Fruit fly (Drosophila melanogaster): Measurements from ENCODE around the gene ema.

Gene ema

dm6 chr3R:16449187-16449973 lies 7.9 kb upstream of the ema start (continued):
- TF ChIP-seq CG8319 (GFP tag; optimal IDR thresholded peaks at IDR 0.05) = peak; percentile 95
- TF ChIP-seq dsx (GFP tag; optimal IDR thresholded peaks at IDR 0.05; ENCODE audit: poor library complexity, severe bottlenecking) = peak; percentile 98
- peak; percentile 94 for TF ChIP-seq CG16779 (tag; optimal IDR thresholded peaks at IDR 0.05)
- TF ChIP-seq esn (GFP tag; optimal IDR thresholded peaks at IDR 0.05) = peak; percentile 92
- peak; percentile 99 for TF ChIP-seq Sox14 (GFP tag; optimal IDR thresholded peaks at IDR 0.05)
- peak; percentile 98 for TF ChIP-seq CG6808 (GFP tag; optimal IDR thresholded peaks at IDR 0.05)
- peak; percentile 99 for TF ChIP-seq Gug (GFP tag; IDR thresholded peaks at IDR 0.05)
- TF ChIP-seq CG10631 (GFP tag; optimal IDR thresholded peaks at IDR 0.05) = peak; percentile 99
- TF ChIP-seq net (GFP tag; optimal IDR thresholded peaks at IDR 0.05) = peak; percentile 97
- TF ChIP-seq CG6792 (GFP tag; optimal IDR thresholded peaks at IDR 0.05) = peak; percentile 97
- peak; percentile 92 for TF ChIP-seq CG31627 (GFP tag; optimal IDR thresholded peaks at IDR 0.05)
- TF ChIP-seq fd59A (GFP tag; optimal IDR thresholded peaks at IDR 0.05) = peak; percentile 99
- TF ChIP-seq CG6854 (GFP tag; optimal IDR thresholded peaks at IDR 0.05) = peak; percentile 37
- peak; percentile 93 for TF ChIP-seq Hr39 (GFP tag; optimal IDR thresholded peaks at IDR 0.05)
- peak; percentile 94 for TF ChIP-seq lz (GFP tag; optimal IDR thresholded peaks at IDR 0.05)
- peak; percentile 92 for TF ChIP-seq Hr38 (GFP tag; optimal IDR thresholded peaks at IDR 0.05)
- TF ChIP-seq CG3032 (tag; optimal IDR thresholded peaks at IDR 0.05) = peak; percentile 99
- peak; percentile 89 for TF ChIP-seq CG6276 (GFP tag; optimal IDR thresholded peaks at IDR 0.05)
- TF ChIP-seq CG6163 (GFP tag; IDR thresholded peaks at IDR 0.05) = peak; percentile 99
- peak; percentile 86 for TF ChIP-seq Ets21C (GFP tag; optimal IDR thresholded peaks at IDR 0.05)
- TF ChIP-seq CG8119 (GFP tag; IDR thresholded peaks at IDR 0.05) = peak; percentile 93
- TF ChIP-seq svp (GFP tag) = peak; percentile 93
- peak; percentile 97 for TF ChIP-seq dac (GFP tag; optimal IDR thresholded peaks at IDR 0.05)
- peak; percentile 98 for TF ChIP-seq CG4318 (GFP tag; optimal IDR thresholded peaks at IDR 0.05)
- peak; percentile 93 for TF ChIP-seq CG11762 (GFP tag; optimal IDR thresholded peaks at IDR 0.05; ENCODE audit: insufficient read depth)
- peak; percentile 92 for TF ChIP-seq topi (GFP tag; optimal IDR thresholded peaks at IDR 0.05)

DNA sequence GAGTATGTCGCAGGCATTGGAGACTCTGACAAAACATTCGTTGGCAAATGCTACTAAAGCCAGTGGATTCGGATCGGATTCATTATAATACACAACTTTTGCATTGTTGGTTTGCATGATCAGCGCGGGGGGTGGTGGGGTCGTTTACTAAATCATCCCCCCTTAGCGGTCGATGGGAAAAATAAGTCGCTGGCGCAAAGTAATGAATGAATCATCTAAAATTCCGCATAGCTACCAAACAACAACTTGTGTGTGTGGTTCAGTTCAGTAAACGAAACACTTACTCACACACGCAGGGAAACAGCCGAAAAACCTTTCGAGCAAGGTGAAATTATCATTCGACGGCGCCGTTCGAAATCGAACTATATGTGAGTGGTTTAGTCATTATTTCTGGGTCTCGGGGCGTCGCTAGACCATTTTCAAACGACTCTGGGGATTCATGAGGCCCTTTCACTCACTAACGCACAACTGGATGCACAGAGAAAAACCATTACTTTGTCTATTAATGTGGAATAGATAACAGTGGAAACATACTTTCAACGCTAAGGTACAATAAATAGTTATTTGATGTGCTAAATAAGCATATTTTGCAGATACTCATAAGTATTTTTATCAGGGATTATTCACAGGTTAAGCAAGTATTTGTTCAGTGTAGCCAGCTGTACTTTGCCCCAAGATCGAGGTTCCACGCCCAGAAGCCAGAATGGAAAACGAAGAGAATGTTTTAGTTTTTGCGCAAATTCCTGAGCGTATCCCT lies 7.1 kb upstream of the ema start:
- peak; percentile 61 for TF ChIP-seq CG1621 (tag; optimal IDR thresholded peaks at IDR 0.05)
- TF ChIP-seq Ets96B (tag; optimal IDR thresholded peaks at IDR 0.05) = peak; percentile 6
- no peak for TF ChIP-seq CG10631 (GFP tag; optimal IDR thresholded peaks at IDR 0.05)
- TF ChIP-seq CG11762 (GFP tag; optimal IDR thresholded peaks at IDR 0.05; ENCODE audit: insufficient read depth) = peak; percentile 68
- peak; percentile 68 for TF ChIP-seq CG16779 (tag; optimal IDR thresholded peaks at IDR 0.05)
- TF ChIP-seq CG9139 (GFP tag; optimal IDR thresholded peaks at IDR 0.05) = no peak
- TF ChIP-seq CG7368 (GFP tag; optimal IDR thresholded peaks at IDR 0.05) = no peak
- peak; percentile 87 to 89 for TF ChIP-seq salr (GFP tag; optimal IDR thresholded peaks at IDR 0.05)
- no peak for TF ChIP-seq CG8632 (GFP tag; optimal IDR thresholded peaks at IDR 0.05)
- peak; percentile 88 for TF ChIP-seq CG15336 (GFP tag; IDR thresholded peaks at IDR 0.05)
- peak; percentile 90 for TF ChIP-seq CG6163 (GFP tag; IDR thresholded peaks at IDR 0.05)
- TF ChIP-seq Hr38 (GFP tag; optimal IDR thresholded peaks at IDR 0.05) = peak; percentile 43
- TF ChIP-seq Smox (GFP tag; optimal IDR thresholded peaks at IDR 0.05) = no peak
- peak; percentile 61 for TF ChIP-seq Lpt (GFP tag; optimal IDR thresholded peaks at IDR 0.05)
- TF ChIP-seq achi (GFP tag; optimal IDR thresholded peaks at IDR 0.05) = no peak
- TF ChIP-seq ss (GFP tag; optimal IDR thresholded peaks at IDR 0.05) = peak in 1 of 2 experiments; percentile 86
- TF ChIP-seq Ets21C (GFP tag; optimal IDR thresholded peaks at IDR 0.05) = no peak
- TF ChIP-seq CG6808 (GFP tag; optimal IDR thresholded peaks at IDR 0.05) = peak; percentile 79
- peak; percentile 57 for TF ChIP-seq Hr4 (GFP tag; optimal IDR thresholded peaks at IDR 0.05)
- peak; percentile 92 for TF ChIP-seq Gug (GFP tag; IDR thresholded peaks at IDR 0.05)
- TF ChIP-seq Eip78C (GFP tag) = peak; percentile 44
- peak; percentile 78 for TF ChIP-seq CG32006 (GFP tag; optimal IDR thresholded peaks at IDR 0.05)
- peak; percentile 80 for TF ChIP-seq CG8119 (GFP tag; IDR thresholded peaks at IDR 0.05)
- TF ChIP-seq CG6276 (GFP tag; optimal IDR thresholded peaks at IDR 0.05) = peak; percentile 93
- TF ChIP-seq CG11294 (GFP tag; IDR thresholded peaks at IDR 0.05) = peak; percentile 79
- no peak for TF ChIP-seq CG31627 (GFP tag; optimal IDR thresholded peaks at IDR 0.05)
- TF ChIP-seq dac (GFP tag; optimal IDR thresholded peaks at IDR 0.05) = peak; percentile 35
- peak; percentile 93 for TF ChIP-seq eg (GFP tag; IDR thresholded peaks at IDR 0.05)
- TF ChIP-seq OdsH (GFP tag; optimal IDR thresholded peaks at IDR 0.05) = no peak

Data from whole organism, prepupa.